Fruit fly (Drosophila melanogaster) ovary, adult (tissue): Measurements from ENCODE around the gene CG7766.

Source experiments
- CG17801 ChIP-seq: fragments of 200-800 bp; optimal IDR thresholded peaks from 2 replicates; lab custom pipeline; 2019; ENCODE audit warnings: missing biosample characterization, mild to moderate bottlenecking, missing genetic modification characterization, moderate library complexity; ENCODE audit not compliant: partially characterized antibody

The CG7766 gene

DNA sequence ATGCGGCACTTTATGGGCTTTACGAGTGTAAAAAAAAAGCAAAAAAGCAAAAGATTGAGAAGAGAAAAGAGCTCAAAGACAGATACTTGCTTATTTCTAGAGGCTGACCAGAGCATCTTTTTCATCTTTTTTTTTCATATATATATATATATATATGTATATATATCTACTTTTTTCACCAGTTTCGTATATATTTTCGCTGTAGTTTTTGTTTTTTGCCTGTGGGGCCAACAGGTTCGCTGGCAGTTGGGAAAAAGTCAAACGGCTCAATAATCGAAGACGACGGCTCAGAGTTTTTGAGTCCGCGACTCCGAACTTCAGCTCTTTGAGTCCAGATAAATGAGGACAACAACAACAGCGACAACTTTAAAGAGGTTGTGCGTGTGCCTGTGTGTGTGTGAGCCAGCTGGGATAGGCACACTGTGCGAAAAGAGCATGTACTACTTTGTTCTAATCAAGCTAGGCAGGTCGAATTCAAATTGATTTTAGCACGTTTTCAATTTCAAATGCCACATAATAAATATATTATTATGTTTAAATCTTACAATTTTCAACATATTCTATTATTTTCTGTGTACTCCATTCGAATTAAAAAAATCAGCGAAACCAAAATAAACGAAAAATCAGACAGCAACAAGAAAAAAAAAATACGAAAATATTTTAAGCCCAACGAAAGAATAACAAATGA, 36.6 kb downstream of the CG7766 start:
- TF ChIP-seq CG17801 = no peak

DNA sequence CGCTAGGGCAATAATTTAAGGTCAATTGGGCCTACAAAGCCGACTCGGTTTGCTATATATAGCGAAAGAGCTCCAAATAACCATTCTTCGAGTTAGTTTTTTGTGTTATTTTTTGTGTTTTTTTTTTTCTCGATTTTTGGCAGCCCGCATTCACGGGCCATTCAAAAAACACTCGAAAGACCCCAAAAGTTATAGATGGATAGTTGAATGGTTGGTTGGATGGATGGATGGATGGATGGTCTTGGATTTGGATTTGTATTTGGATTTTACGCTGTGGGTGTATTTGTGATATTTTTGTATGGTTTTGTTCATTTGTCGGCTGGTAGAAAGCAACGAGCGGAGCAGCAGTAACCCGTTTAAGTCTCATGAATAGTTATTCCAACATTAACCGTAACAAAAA, 39.5 kb downstream of the CG7766 start:
- TF ChIP-seq CG17801 = no peak

DNA sequence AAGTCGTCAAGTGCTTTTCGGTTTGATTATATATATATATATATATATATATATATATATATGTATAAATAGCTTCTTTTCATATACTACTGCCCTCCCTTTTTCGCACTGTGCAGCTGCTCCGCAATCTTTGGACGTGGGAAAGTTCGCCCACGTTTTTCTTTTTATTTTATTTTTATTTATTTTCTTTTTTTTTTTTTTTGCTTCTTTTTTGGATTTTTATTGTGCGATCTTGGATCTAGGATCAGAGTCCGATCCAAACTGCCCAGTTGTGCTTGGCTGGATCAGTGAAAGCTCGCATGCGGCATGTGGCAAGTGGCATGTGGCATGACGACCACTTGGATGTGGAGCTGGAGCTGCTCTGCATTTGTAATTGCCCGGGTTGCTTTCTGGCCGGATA, 40.1 kb downstream of the CG7766 start:
- TF ChIP-seq CG17801 = no peak

DNA sequence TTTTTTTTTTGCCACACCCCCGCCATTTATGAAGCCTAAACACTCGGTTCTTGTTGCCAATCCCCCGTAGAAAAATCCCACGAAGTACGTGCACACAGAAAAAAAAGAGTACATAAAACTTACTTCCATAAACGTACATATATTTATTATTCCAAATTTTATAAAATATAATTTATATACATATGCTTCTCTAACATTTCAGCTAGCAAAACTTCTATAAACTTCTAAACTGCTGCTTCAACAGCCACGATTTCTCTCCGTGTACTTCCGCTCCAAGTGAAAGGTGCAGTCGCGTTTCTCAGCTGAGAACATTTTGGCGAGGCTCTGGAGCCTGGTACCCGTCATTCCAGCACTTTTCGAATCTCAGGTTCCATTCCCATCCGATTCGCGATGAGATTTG, 40.9 kb downstream of the CG7766 start:
- no peak for TF ChIP-seq CG17801

DNA sequence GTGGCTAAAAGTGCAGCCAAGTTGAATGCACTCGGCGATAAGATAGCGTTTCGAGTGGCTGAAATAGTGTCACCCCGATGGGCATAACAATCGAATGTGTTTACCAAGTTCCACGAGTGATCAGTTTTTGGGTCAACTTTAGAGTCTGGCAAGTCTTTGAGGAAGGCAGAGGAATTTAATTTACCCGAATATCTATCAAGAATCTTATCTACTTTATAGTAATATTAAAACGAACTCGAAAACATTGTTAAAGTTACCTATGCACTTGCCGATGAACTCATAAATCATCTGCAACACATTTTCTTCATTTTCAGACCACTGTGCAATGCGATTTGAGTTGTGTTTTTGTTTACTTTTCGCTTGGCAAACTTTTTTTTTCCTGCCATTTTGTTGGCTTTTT, 42.2 kb downstream of the CG7766 start:
- peak; percentile 40 for TF ChIP-seq CG17801

DNA sequence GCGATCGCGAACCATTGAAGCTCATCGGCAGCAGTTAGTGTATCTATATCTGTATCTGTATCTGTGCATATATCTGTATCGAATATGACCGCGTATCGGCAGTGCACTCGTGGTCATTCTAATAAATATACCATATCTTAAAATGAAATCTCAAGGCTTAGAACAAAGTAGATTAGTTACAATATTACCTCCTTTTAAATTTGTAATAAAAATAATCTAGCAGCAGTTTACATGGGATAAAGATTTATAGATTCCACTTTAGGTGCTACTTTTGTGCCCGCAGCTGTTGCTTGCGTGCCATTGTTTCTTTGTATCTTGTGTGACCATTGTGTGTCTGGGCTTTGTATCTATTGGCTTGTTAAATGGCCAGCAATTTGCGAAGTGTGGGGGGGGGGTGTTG, 43.5 kb downstream of the CG7766 start:
- TF ChIP-seq CG17801 = peak; percentile 59

DNA sequence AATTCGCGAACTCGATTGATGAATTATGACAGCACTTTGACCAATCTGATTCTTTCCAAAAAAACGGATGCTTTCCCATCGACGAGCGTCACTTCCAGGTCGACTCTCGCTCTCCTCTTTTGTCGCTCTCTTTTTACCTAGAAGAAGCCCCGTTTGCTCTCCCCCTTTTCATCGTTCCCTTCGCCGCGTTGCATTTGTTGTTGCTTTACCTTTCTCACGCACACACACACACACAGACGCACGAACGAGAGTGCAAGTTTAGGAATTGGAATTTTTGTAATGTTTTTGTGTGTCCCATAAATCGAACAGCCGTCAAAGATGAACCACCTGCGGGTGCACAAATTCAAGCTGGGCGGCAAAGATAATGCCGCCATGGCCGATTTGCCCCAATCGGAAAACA, 54.6 kb downstream of the CG7766 start:
- no peak for TF ChIP-seq CG17801

DNA sequence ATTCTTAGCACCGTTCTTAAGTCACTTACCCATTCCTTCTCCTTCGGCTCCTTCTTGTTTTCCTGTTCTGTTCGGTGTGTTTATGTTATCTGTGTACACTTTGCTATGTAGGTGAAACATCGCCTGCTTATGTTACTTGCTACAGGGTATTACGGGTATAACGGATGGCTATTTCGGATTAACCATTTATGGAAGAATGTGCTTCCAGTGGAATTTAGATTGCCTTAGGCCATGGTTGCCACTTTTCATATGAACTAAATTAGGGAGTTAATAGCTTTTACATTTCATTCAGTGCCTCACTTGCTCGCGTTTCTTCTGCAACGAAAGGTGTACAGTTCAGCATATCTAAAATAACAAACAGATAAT, 55.2 kb downstream of the CG7766 start:
- TF ChIP-seq CG17801 = peak; percentile 41

DNA sequence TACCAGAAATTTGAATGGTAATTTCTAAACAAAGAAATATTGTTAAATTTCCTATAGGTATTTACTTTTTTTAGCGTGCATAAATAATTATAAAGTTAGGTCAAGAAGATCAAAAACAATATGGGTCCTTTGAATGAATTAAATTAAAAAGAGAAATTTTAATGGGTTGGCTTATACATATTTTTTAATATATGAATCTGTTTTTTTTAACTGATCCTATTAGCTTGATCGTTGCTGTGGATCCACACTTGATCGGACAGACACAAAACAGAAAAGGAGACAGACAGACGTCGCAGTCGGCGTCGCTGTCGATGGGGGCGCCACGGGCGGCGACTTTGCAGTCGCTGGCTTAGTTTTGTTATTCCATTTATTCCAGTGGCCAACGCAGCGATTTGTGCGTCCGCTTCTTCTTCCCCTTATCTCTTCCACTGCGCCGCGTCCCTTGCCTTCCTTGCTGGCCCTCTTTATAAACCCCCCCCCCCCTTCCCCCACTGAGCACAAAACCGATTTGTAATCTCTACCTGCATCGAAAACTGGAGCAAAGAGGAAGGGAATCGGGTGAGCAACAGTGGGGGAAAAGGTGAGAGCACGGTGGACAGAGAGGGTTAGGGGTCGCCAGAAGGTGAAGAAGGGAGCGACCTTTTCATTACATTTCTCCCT, 55.7 kb downstream of the CG7766 start:
- TF ChIP-seq CG17801 = peak; percentile 83

DNA sequence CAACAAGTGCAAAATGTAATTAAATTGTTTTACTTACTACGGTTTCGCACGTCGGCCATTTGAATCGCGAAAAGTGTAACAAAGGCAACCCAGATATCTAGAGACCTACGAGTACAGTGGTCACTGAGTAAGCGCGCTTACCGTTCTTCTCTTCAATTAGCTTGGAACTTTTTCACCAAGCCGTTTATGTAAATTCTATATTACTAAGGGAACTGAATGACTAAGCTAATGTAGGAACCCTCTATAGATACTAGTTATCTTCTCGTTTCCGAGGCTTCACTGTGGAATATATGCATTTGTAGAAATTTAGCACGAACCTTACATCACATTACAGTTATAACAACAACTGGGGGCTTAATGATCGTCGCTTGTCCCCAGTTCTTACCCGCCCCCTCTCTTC, 56.6 kb downstream of the CG7766 start:
- peak; percentile 97 for TF ChIP-seq CG17801

DNA sequence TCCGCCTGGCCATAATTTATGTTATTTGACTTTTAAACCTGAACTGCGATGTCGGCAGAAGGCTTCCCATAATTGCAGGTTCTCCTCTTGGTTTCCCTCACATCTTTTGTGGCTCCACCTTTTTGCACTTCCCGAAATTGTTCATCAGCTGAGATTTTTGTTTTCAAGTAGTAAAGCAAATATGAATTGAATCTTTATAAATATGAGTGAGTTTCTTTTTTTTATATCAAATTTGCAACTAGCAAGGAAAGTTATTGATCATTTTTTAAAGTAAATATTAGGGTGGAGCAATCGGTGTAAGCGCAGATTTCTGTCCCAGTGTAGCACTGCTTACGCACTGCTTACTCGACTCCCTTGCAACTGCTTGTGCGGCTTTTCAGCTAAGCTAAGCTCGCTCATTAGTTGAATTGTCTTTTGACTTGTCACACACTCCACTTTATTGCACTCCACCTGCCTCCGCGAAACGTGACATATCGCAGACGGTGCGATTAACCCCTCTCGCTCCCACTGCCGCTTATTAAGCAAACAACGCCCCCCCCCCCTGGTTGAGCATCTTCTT, 57.1 kb downstream of the CG7766 start:
- TF ChIP-seq CG17801 = no peak

DNA sequence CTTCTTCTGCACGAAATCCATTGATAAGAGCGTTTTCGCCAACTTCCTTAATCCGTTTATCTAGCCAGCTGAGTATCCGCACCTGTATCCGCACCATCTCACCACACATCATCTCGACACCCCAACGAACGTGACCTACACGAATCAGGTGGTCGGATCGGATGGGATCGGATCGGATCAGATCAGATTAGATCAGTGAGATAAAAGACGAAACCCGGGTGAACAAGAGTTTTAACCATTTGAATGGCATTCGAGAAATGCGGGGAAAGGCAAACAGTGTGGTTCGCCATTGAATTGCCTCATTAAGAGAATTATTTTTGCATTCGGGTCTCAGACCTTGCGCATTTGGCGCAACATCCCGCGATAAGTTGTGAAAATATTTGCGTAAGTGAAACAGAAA, 58.7 kb downstream of the CG7766 start:
- TF ChIP-seq CG17801 = no peak

DNA sequence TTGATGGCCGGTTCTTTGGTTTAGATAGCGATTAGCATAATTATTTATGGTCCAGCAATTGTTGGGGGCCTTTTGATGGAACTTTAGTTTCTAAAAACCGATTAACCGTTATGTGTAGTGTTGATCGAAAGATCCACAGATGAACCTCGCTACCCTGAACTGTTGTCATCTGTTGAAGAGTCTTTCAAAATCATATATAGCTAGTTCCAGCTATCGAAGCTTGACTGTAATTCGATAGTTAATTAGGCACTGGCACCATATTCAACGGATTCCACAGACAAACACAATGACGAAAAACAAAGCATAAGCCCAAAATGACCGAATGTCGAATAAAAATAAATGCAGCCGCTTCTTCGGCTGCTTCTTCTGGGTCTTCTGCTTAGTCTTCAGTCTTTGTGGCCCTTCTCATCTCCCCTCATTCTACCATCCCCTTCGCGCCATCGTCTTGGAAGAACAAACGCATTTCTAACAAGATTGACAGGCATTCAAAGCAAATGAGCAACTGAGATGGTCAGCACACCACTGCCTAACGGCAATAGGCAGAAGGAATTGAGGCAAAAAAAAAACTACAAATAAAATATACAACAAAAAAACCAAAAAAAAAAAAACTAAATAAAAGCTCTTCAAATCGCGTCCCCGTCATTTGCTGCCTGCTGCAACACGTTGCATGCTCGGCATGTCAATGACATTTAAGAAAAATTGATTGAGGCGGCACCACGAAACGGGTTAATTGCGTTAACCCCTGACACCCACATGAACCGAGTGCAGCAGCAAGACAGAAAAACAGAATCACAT, 59.6 kb downstream of the CG7766 start:
- no peak for TF ChIP-seq CG17801
